Fruit fly (Drosophila melanogaster): Measurements from ENCODE around the gene CG31219.

DNA sequence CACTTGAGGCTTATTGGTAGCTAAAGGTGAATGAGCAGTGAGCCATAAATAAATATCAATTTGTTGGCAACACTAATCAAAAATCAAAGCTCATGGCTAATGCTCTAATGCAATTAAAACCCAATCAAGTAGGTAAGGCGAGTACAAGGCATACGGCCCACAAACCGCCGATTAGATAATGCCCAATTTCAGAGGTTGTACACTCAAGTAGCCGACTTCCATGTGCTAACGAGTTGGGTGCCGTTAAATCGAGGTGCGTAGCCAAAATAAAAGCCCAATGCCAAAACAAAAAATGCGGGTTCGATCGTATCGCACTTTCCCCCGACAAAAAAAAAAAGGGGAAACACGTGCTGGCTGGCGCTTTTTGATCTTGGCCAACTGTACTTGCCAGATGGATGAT, 28.8 kb upstream of the CG31219 start:
- TF ChIP-seq CG8478 (optimal IDR thresholded peaks at IDR 0.05) (no peak), CTCF (optimal IDR thresholded peaks at IDR 0.05) (no peak)
